Comparison of ENCODE assay signal across 1 fruit fly cellular context in genomic region chrX:17491184-17491583, dm6.
TF ChIP-seq lines count a peak whose summit lies in the region.

No protein-coding gene starts in this region.

TF ChIP-seq in whole organism, embryonic, 481 proteins besides CTCF, POLR2A, EP300 and RAD21 (continued from another document and continues in another):
- TF ChIP-seq MESR4 (GFP tag; optimal IDR thresholded peaks at IDR 0.05; lab: Kevin White, UChicago) (no peak), HLH3B (GFP tag; IDR thresholded peaks at IDR 0.05; lab: Robert Waterston, UW) (peak; percentile 76), da (GFP tag; optimal IDR thresholded peaks at IDR 0.05; lab: Kevin White, UChicago) (no peak), Fer3 (tag; optimal IDR thresholded peaks at IDR 0.05; lab: Kevin White, UChicago) (peak; percentile 31), CG14050 (GFP tag; IDR thresholded peaks at IDR 0.05; lab: Robert Waterston, UW) (peak; percentile 56; the same call in 2 of the 3 replicates), esg (GFP tag; conservative IDR thresholded peaks at IDR 0.05; lab: Robert Waterston, UW) (peak; percentile 45), chm (GFP tag; IDR thresholded peaks at IDR 0.05; lab: Robert Waterston, UW) (no peak; the same call in 1 of the 2 replicates), CG2712 (tag; optimal IDR thresholded peaks at IDR 0.05; lab: Kevin White, UChicago) (peak; percentile 71), knrl (GFP tag; IDR thresholded peaks at IDR 0.05; lab: Robert Waterston, UW; ENCODE audit: partially characterized antibody) (no peak), CG13287 (GFP tag; IDR thresholded peaks at IDR 0.05; lab: Robert Waterston, UW; ENCODE audit: partially characterized antibody) (no peak), Ada2b (GFP tag; IDR thresholded peaks at IDR 0.05; lab: Robert Waterston, UW) (peak; percentile 65), CG7928 (GFP tag; optimal IDR thresholded peaks at IDR 0.05; lab: Kevin White, UChicago) (no peak), gcm2 (GFP tag; optimal IDR thresholded peaks at IDR 0.05; lab: Kevin White, UChicago) (no peak), slou (GFP tag; optimal IDR thresholded peaks at IDR 0.05; lab: Kevin White, UChicago) (no peak), NC2β (GFP tag; optimal IDR thresholded peaks at IDR 0.05; lab: Kevin White, UChicago) (peak; percentile 27), Hr51 (GFP tag; optimal IDR thresholded peaks at IDR 0.05; lab: Kevin White, UChicago) (peak; percentile 7 to 49), hth (optimal IDR thresholded peaks at IDR 0.05; lab: Kevin White, UChicago) (no peak), CG17328 (GFP tag; IDR thresholded peaks at IDR 0.05; lab: Robert Waterston, UW) (peak; percentile 70), en (GFP tag; optimal IDR thresholded peaks at IDR 0.05; lab: Kevin White, UChicago) (peak; percentile 10), psq (GFP tag; optimal IDR thresholded peaks at IDR 0.05; lab: Kevin White, UChicago) (no peak), bcd (GFP tag; optimal IDR thresholded peaks at IDR 0.05; lab: Kevin White, UChicago) (peak; percentile 45), sna (GFP tag; IDR thresholded peaks at IDR 0.05; lab: Robert Waterston, UW; ENCODE audit: partially characterized antibody) (no peak), CG6683 (GFP tag; optimal IDR thresholded peaks at IDR 0.05; lab: Kevin White, UChicago) (no peak), Optix (GFP tag; IDR thresholded peaks at IDR 0.05; lab: Robert Waterston, UW) (peak; percentile 52; the same call in 2 of the 3 replicates), CG14441 (GFP tag; IDR thresholded peaks at IDR 0.05; lab: Robert Waterston, UW) (peak; percentile 59), dimm (GFP tag; IDR thresholded peaks at IDR 0.05; lab: Robert Waterston, UW) (no peak), tna (GFP tag; IDR thresholded peaks at IDR 0.05; lab: Robert Waterston, UW; ENCODE audit: partially characterized antibody) (no peak), chif (GFP tag; optimal IDR thresholded peaks at IDR 0.05; lab: Kevin White, UChicago) (peak; percentile 55 to 59), pum (GFP tag; optimal IDR thresholded peaks at IDR 0.05; lab: Kevin White, UChicago) (peak; percentile 31), crp (GFP tag; optimal IDR thresholded peaks at IDR 0.05; lab: Kevin White, UChicago) (no peak), vvl (GFP tag; IDR thresholded peaks at IDR 0.05; lab: Robert Waterston, UW) (peak; percentile 77), kah (GFP tag; optimal IDR thresholded peaks at IDR 0.05; lab: Kevin White, UChicago) (no peak), CG5245 (GFP tag; optimal IDR thresholded peaks at IDR 0.05; lab: Kevin White, UChicago) (peak; percentile 28), HLH4C (GFP tag; IDR thresholded peaks at IDR 0.05; lab: Robert Waterston, UW; ENCODE audit: partially characterized antibody) (no peak), CG18764 (GFP tag; optimal IDR thresholded peaks at IDR 0.05; lab: Kevin White, UChicago) (peak; percentile 21), Camta (GFP tag; optimal IDR thresholded peaks at IDR 0.05; lab: Kevin White, UChicago) (peak; percentile 32), Max (GFP tag; optimal IDR thresholded peaks at IDR 0.05; lab: Kevin White, UChicago) (peak; percentile 23), Side (GFP tag; optimal IDR thresholded peaks at IDR 0.05; lab: Kevin White, UChicago) (no peak), ssp (GFP tag; IDR thresholded peaks at IDR 0.05; lab: Robert Waterston, UW) (peak; percentile 32; the same call in 1 of the 2 replicates), CG10147 (GFP tag; optimal IDR thresholded peaks at IDR 0.05; lab: Kevin White, UChicago) (no peak), Taf1 (GFP tag; IDR thresholded peaks at IDR 0.05; lab: Robert Waterston, UW) (no peak), Drgx (GFP tag; IDR thresholded peaks at IDR 0.05; lab: Robert Waterston, UW) (peak; percentile 89), CG2202 (tag; optimal IDR thresholded peaks at IDR 0.05; lab: Kevin White, UChicago) (no peak), tll (GFP tag; optimal IDR thresholded peaks at IDR 0.05; lab: Kevin White, UChicago) (no peak), ase (GFP tag; IDR thresholded peaks at IDR 0.05; lab: Robert Waterston, UW) (0 out of 3 replicates have a peak, but pooled peaks have one; percentile 43), CG11723 (GFP tag; optimal IDR thresholded peaks at IDR 0.05; lab: Kevin White, UChicago) (no peak), pb (GFP tag; optimal IDR thresholded peaks at IDR 0.05; lab: Kevin White, UChicago) (no peak), amos (GFP tag; IDR thresholded peaks at IDR 0.05; lab: Robert Waterston, UW; ENCODE audit: partially characterized antibody) (no peak), CG18262 (tag; optimal IDR thresholded peaks at IDR 0.05; lab: Kevin White, UChicago) (peak; percentile 66), so (GFP tag; IDR thresholded peaks at IDR 0.05; lab: Robert Waterston, UW) (peak; percentile 54; the same call in 1 of the 3 replicates), cg (GFP tag; optimal IDR thresholded peaks at IDR 0.05; lab: Kevin White, UChicago) (no peak), CG1233 (GFP tag; optimal IDR thresholded peaks at IDR 0.05; lab: Kevin White, UChicago) (peak; percentile 29), Nf-YB (GFP tag; optimal IDR thresholded peaks at IDR 0.05; lab: Kevin White, UChicago) (no peak), CG12659 (GFP tag; optimal IDR thresholded peaks at IDR 0.05; lab: Kevin White, UChicago) (peak; percentile 15), HmgZ (tag; optimal IDR thresholded peaks at IDR 0.05; lab: Kevin White, UChicago) (no peak), PHDP (tag; optimal IDR thresholded peaks at IDR 0.05; lab: Kevin White, UChicago) (peak; percentile 52), CG5953 (GFP tag; IDR thresholded peaks at IDR 0.05; lab: Robert Waterston, UW) (peak; percentile 20; the same call in 1 of the 2 replicates), dpn (GFP tag; optimal IDR thresholded peaks at IDR 0.05; lab: Kevin White, UChicago) (peak; percentile 39 to 41), Hr39 (optimal IDR thresholded peaks at IDR 0.05; lab: Kevin White, UChicago) (no peak), Pdp1 (GFP tag; optimal IDR thresholded peaks at IDR 0.05; lab: Kevin White, UChicago) (peak; percentile 37 to 40), CG18619 (GFP tag; optimal IDR thresholded peaks at IDR 0.05; lab: Kevin White, UChicago) (peak; percentile 43), unpg (GFP tag; optimal IDR thresholded peaks at IDR 0.05; lab: Kevin White, UChicago) (peak; percentile 71), sr (GFP tag; IDR thresholded peaks at IDR 0.05; lab: Robert Waterston, UW) (no peak), CG2875 (GFP tag; optimal IDR thresholded peaks at IDR 0.05; lab: Kevin White, UChicago) (peak; percentile 34), CG14860 (GFP tag; IDR thresholded peaks at IDR 0.05; lab: Robert Waterston, UW; ENCODE audit: partially characterized antibody) (no peak), CG33213 (GFP tag; optimal IDR thresholded peaks at IDR 0.05; lab: Kevin White, UChicago) (no peak), NK7.1 (GFP tag; optimal IDR thresholded peaks at IDR 0.05; lab: Kevin White, UChicago) (no peak), fd3F (GFP tag; optimal IDR thresholded peaks at IDR 0.05; lab: Kevin White, UChicago) (no peak), CG6175 (GFP tag; IDR thresholded peaks at IDR 0.05; lab: Robert Waterston, UW) (no peak), slbo (GFP tag; IDR thresholded peaks at IDR 0.05; lab: Robert Waterston, UW) (peak; percentile 74), Dip3 (GFP tag; optimal IDR thresholded peaks at IDR 0.05; lab: Kevin White, UChicago) (peak; percentile 12), Gsc (GFP tag; IDR thresholded peaks at IDR 0.05; lab: Robert Waterston, UW) (no peak), jigr1 (GFP tag; IDR thresholded peaks at IDR 0.05; lab: Robert Waterston, UW) (no peak), CG10654 (GFP tag; optimal IDR thresholded peaks at IDR 0.05; lab: Kevin White, UChicago) (peak; percentile 34), Atf-2 (GFP tag; optimal IDR thresholded peaks at IDR 0.05; lab: Kevin White, UChicago) (peak; percentile 4), CG11247 (GFP tag; IDR thresholded peaks at IDR 0.05; lab: Robert Waterston, UW) (0 out of 2 replicates have a peak, but pooled peaks have one; percentile 33), CG30431 (GFP tag; optimal IDR thresholded peaks at IDR 0.05; lab: Kevin White, UChicago) (peak; percentile 55), zf30C (GFP tag; optimal IDR thresholded peaks at IDR 0.05; lab: Kevin White, UChicago) (no peak), pan (optimal IDR thresholded peaks at IDR 0.05; lab: Kevin White, UChicago) (no peak), pan (GFP tag; optimal IDR thresholded peaks at IDR 0.05 in 1 of 2, IDR thresholded peaks at IDR 0.05 in 1 of 2) (peak in 1 of 2 experiments; percentile 74), Fer1 (GFP tag; optimal IDR thresholded peaks at IDR 0.05; lab: Kevin White, UChicago) (peak; percentile 15), CG9817 (tag; optimal IDR thresholded peaks at IDR 0.05; lab: Kevin White, UChicago) (peak; percentile 14), CG14014 (GFP tag; IDR thresholded peaks at IDR 0.05; lab: Robert Waterston, UW) (no peak; the same call in 1 of the 2 replicates), CG10543 (GFP tag; optimal IDR thresholded peaks at IDR 0.05; lab: Kevin White, UChicago) (no peak), CG6272 (GFP tag; IDR thresholded peaks at IDR 0.05; lab: Robert Waterston, UW) (no peak), Mes4 (GFP tag; optimal IDR thresholded peaks at IDR 0.05; lab: Kevin White, UChicago) (peak; percentile 6), CG17359 (tag; optimal IDR thresholded peaks at IDR 0.05; lab: Kevin White, UChicago) (peak; percentile 58), mld (GFP tag; IDR thresholded peaks at IDR 0.05; lab: Robert Waterston, UW; ENCODE audit: partially characterized antibody) (no peak), CG3995 (GFP tag; optimal IDR thresholded peaks at IDR 0.05; lab: Kevin White, UChicago) (no peak), CG3163 (GFP tag; optimal IDR thresholded peaks at IDR 0.05; lab: Kevin White, UChicago) (no peak), z (GFP tag; IDR thresholded peaks at IDR 0.05; lab: Robert Waterston, UW) (peak; percentile 35; the same call in 1 of the 3 replicates), Ptx1 (GFP tag; IDR thresholded peaks at IDR 0.05; lab: Robert Waterston, UW) (peak; percentile 64), CG9797 (GFP tag; optimal IDR thresholded peaks at IDR 0.05; lab: Kevin White, UChicago) (no peak), Bdp1 (GFP tag; optimal IDR thresholded peaks at IDR 0.05; lab: Kevin White, UChicago) (no peak), Hsf (GFP tag; optimal IDR thresholded peaks at IDR 0.05; lab: Kevin White, UChicago) (peak; percentile 53), klu (GFP tag; IDR thresholded peaks at IDR 0.05; lab: Robert Waterston, UW) (peak; percentile 16; the same call in 1 of the 2 replicates), sqz (GFP tag; optimal IDR thresholded peaks at IDR 0.05; lab: Kevin White, UChicago) (no peak), CG1647 (GFP tag; optimal IDR thresholded peaks at IDR 0.05; lab: Kevin White, UChicago) (no peak), nmo (GFP tag; optimal IDR thresholded peaks at IDR 0.05; lab: Kevin White, UChicago) (peak; percentile 65), CG8281 (tag; optimal IDR thresholded peaks at IDR 0.05; lab: Kevin White, UChicago) (no peak), HLH54F (GFP tag; optimal IDR thresholded peaks at IDR 0.05; lab: Kevin White, UChicago) (peak; percentile 10), CG34376 (GFP tag; optimal IDR thresholded peaks at IDR 0.05; lab: Kevin White, UChicago) (no peak), CG8388 (GFP tag; optimal IDR thresholded peaks at IDR 0.05; lab: Kevin White, UChicago) (peak; percentile 48), emc (GFP tag; optimal IDR thresholded peaks at IDR 0.05; lab: Kevin White, UChicago) (no peak), hb (GFP tag; IDR thresholded peaks at IDR 0.05; lab: Robert Waterston, UW; ENCODE audit: partially characterized antibody) (no peak), pho (GFP tag; optimal IDR thresholded peaks at IDR 0.05; lab: Kevin White, UChicago) (peak; percentile 12), CG2678 (tag; optimal IDR thresholded peaks at IDR 0.05; lab: Kevin White, UChicago) (peak; percentile 60), CG15073 (GFP tag; optimal IDR thresholded peaks at IDR 0.05; lab: Kevin White, UChicago) (no peak), CG18599 (GFP tag; optimal IDR thresholded peaks at IDR 0.05; lab: Kevin White, UChicago) (peak; percentile 53), dmrt99B (tag; optimal IDR thresholded peaks at IDR 0.05; lab: Kevin White, UChicago) (peak; percentile 68), CG13775 (GFP tag; optimal IDR thresholded peaks at IDR 0.05; lab: Kevin White, UChicago) (peak; percentile 52), Spps (tag; optimal IDR thresholded peaks at IDR 0.05; lab: Kevin White, UChicago) (peak; percentile 37), CG14710 (tag; optimal IDR thresholded peaks at IDR 0.05; lab: Kevin White, UChicago) (peak; percentile 39), CG3281 (GFP tag; optimal IDR thresholded peaks at IDR 0.05; lab: Kevin White, UChicago) (peak; percentile 23), CG14667 (GFP tag; IDR thresholded peaks at IDR 0.05; lab: Robert Waterston, UW) (peak; percentile 64), gsb-n (tag; optimal IDR thresholded peaks at IDR 0.05; lab: Kevin White, UChicago) (peak; percentile 24), CG6689 (GFP tag; IDR thresholded peaks at IDR 0.05; lab: Robert Waterston, UW) (peak; percentile 72), Jarid2 (GFP tag; optimal IDR thresholded peaks at IDR 0.05; lab: Kevin White, UChicago) (no peak), nom (GFP tag; optimal IDR thresholded peaks at IDR 0.05; lab: Kevin White, UChicago) (peak; percentile 11), CG1832 (GFP tag; optimal IDR thresholded peaks at IDR 0.05; lab: Kevin White, UChicago) (no peak), Doc2 (GFP tag; IDR thresholded peaks at IDR 0.05; lab: Robert Waterston, UW) (no peak), Nf-YA (GFP tag; IDR thresholded peaks at IDR 0.05; lab: Robert Waterston, UW) (no peak), sisA (GFP tag; IDR thresholded peaks at IDR 0.05; lab: Robert Waterston, UW) (peak; percentile 66), CG12155 (GFP tag; optimal IDR thresholded peaks at IDR 0.05; lab: Kevin White, UChicago) (peak; percentile 45), h (optimal IDR thresholded peaks at IDR 0.05; lab: Kevin White, UChicago) (no peak), Dref (GFP tag; IDR thresholded peaks at IDR 0.05; lab: Robert Waterston, UW) (no peak), CG9727 (GFP tag; optimal IDR thresholded peaks at IDR 0.05; lab: Kevin White, UChicago) (peak; percentile 65), abd-A (tag; optimal IDR thresholded peaks at IDR 0.05; lab: Kevin White, UChicago) (no peak), CG32767 (GFP tag; IDR thresholded peaks at IDR 0.05; lab: Robert Waterston, UW) (0 out of 2 replicates have a peak, but pooled peaks have one; percentile 28), B-H2 (GFP tag; optimal IDR thresholded peaks at IDR 0.05; lab: Kevin White, UChicago) (no peak), Dll (GFP tag; IDR thresholded peaks at IDR 0.05; lab: Robert Waterston, UW; ENCODE audit: partially characterized antibody) (no peak), Ssrp (tag; optimal IDR thresholded peaks at IDR 0.05; lab: Kevin White, UChicago) (peak; percentile 58)
